Fruit fly (Drosophila melanogaster): ENCODE results near the gene mRpS24.

DNA sequence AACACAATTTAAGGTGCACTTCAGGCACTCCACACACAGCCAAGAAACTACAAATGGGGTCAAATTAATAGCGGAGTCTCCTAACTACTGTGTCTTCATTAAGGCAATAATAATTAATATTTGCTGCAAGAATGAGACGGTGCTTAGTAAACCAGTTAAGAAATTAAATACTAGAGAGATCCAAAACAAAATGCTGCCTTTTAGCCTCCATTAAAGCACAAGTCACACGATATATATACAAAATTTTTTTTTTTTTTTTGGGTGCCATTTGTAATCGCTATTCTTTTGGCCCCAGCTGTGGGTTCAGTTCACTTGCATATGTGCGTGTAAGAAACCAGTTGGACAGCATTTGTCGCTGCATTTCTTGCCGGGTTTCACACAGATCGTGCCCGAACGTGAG, 40.1 kb upstream of the mRpS24 start:
- TF ChIP-seq bowl (GFP tag; IDR thresholded peaks at IDR 0.05) (no peak), sug (tag; optimal IDR thresholded peaks at IDR 0.05) (no peak), HLH3B (GFP tag; IDR thresholded peaks at IDR 0.05) (0 out of 2 replicates have a peak, but pooled peaks have one; percentile 11), CG10209 (GFP tag; optimal IDR thresholded peaks at IDR 0.05) (peak; percentile 4)
